Fruit fly (Drosophila melanogaster) whole organism, prepupa: ENCODE measurements around the gene Rip11.

Experiments
- Blimp-1 ChIP-seq: fragments of 200-800 bp; sonication (Bioruptor generic); optimal IDR thresholded peaks from 3 replicates; lab custom pipeline; 2017; ENCODE audit warnings: missing biosample characterization, missing genetic modification characterization, mild to moderate bottlenecking, moderate library complexity, missing genetic modification reagents
- CG15336 ChIP-seq: fragments of 200-800 bp; sonication (Bioruptor generic); IDR thresholded peaks from 2 replicates; pipeline ENCODE4 v1.3.6; 2022; ENCODE audit warnings: missing biosample characterization, missing genetic modification characterization
- CG1621 ChIP-seq: fragments of 200-800 bp; sonication (Bioruptor generic); optimal IDR thresholded peaks from 3 replicates; lab custom pipeline; 2018; ENCODE audit warnings: missing biosample characterization, mild to moderate bottlenecking, missing genetic modification characterization
- CG16779 ChIP-seq: fragments of 200-800 bp; sonication (Bioruptor generic); optimal IDR thresholded peaks from 3 replicates; lab custom pipeline; 2017; ENCODE audit warnings: missing biosample characterization, mild to moderate bottlenecking, missing genetic modification characterization
- CG31627 ChIP-seq: fragments of 200-800 bp; sonication (Bioruptor generic); optimal IDR thresholded peaks from 3 replicates; lab custom pipeline; 2016; ENCODE audit warnings: missing biosample characterization, missing genetic modification characterization
- CG3919 ChIP-seq: fragments of 200-800 bp; sonication (Bioruptor generic); optimal IDR thresholded peaks from 3 replicates; lab custom pipeline; 2016; ENCODE audit warnings: missing biosample characterization, missing genetic modification characterization
- CG4318 ChIP-seq: fragments of 200-800 bp; sonication (Bioruptor generic); optimal IDR thresholded peaks from 3 replicates; lab custom pipeline; 2017; ENCODE audit warnings: missing biosample characterization, mild to moderate bottlenecking, missing genetic modification characterization
- CG6792 ChIP-seq: fragments of 200-800 bp; sonication (Bioruptor generic); optimal IDR thresholded peaks from 3 replicates; lab custom pipeline; 2016; ENCODE audit warnings: missing biosample characterization, missing genetic modification characterization
- CG6854 ChIP-seq: fragments of 200-800 bp; sonication (Bioruptor generic); optimal IDR thresholded peaks from 2 replicates; lab custom pipeline; 2017; ENCODE audit warnings: missing biosample characterization, mild to moderate bottlenecking, missing genetic modification characterization
- CG8119 ChIP-seq: fragments of 200-800 bp; sonication (Bioruptor generic); IDR thresholded peaks from 3 replicates; pipeline ENCODE4 v1.3.6; 2022; ENCODE audit warnings: missing biosample characterization, missing genetic modification characterization
- Eip75B ChIP-seq: fragments of 200-800 bp; sonication (Bioruptor generic); optimal IDR thresholded peaks from 3 replicates; lab custom pipeline; 2016; ENCODE audit warnings: missing biosample characterization, missing genetic modification characterization
- Eip78C ChIP-seq: fragments of 200-800 bp; sonication (Bioruptor generic); peaks from one replicate; lab custom pipeline; 2016; ENCODE audit warnings: missing biosample characterization, missing genetic modification characterization
- Ets96B ChIP-seq: fragments of 200-800 bp; optimal IDR thresholded peaks from 2 replicates; lab custom pipeline; 2019; ENCODE audit warnings: missing biosample characterization, mild to moderate bottlenecking, missing genetic modification characterization, moderate library complexity
- Gug ChIP-seq: fragments of 200-800 bp; sonication (Bioruptor generic); IDR thresholded peaks from 2 replicates; pipeline ENCODE4 v1.3.6; 2022; ENCODE audit warnings: missing biosample characterization, missing genetic modification characterization
- Lpt ChIP-seq: fragments of 200-800 bp; sonication (Bioruptor generic); optimal IDR thresholded peaks from 3 replicates; lab custom pipeline; 2016; ENCODE audit warnings: missing biosample characterization, missing genetic modification characterization
- Met ChIP-seq: fragments of 200-800 bp; sonication (Bioruptor generic); optimal IDR thresholded peaks from 3 replicates; lab custom pipeline; 2016; ENCODE audit warnings: missing biosample characterization, missing genetic modification characterization
- OdsH ChIP-seq: fragments of 200-800 bp; sonication (Bioruptor generic); optimal IDR thresholded peaks from 3 replicates; lab custom pipeline; 2016; ENCODE audit warnings: missing biosample characterization, missing genetic modification characterization
- Sox15 ChIP-seq: fragments of 200-800 bp; sonication (Bioruptor generic); optimal IDR thresholded peaks from 3 replicates; lab custom pipeline; 2016; ENCODE audit warnings: missing biosample characterization, missing genetic modification characterization
- achi ChIP-seq: fragments of 200-800 bp; sonication (Bioruptor generic); optimal IDR thresholded peaks from 3 replicates; lab custom pipeline; 2016; ENCODE audit warnings: missing biosample characterization, missing genetic modification characterization
- dac ChIP-seq: fragments of 200-800 bp; sonication (Bioruptor generic); optimal IDR thresholded peaks from 2 replicates; lab custom pipeline; 2017; ENCODE audit warnings: missing biosample characterization, mild to moderate bottlenecking, missing genetic modification characterization
- dsx ChIP-seq: fragments of 200-800 bp; optimal IDR thresholded peaks from 3 replicates; lab custom pipeline; 2019; ENCODE audit warnings: missing biosample characterization, mild to moderate bottlenecking, missing genetic modification characterization, moderate library complexity; ENCODE audit not compliant: poor library complexity, severe bottlenecking
- lz ChIP-seq: fragments of 200-800 bp; sonication (Bioruptor generic); optimal IDR thresholded peaks from 3 replicates; lab custom pipeline; 2016; ENCODE audit warnings: missing biosample characterization, missing genetic modification characterization
- net ChIP-seq: fragments of 200-800 bp; sonication (Bioruptor generic); optimal IDR thresholded peaks from 3 replicates; lab custom pipeline; 2016; ENCODE audit warnings: missing biosample characterization, missing genetic modification characterization
- pdm3 ChIP-seq: fragments of 200-800 bp; sonication (Bioruptor generic); optimal IDR thresholded peaks from 3 replicates; lab custom pipeline; 2016; ENCODE audit warnings: missing biosample characterization, missing genetic modification characterization
- salr ChIP-seq, 2 experiments: fragments of 200-800 bp; sonication (Bioruptor generic); optimal IDR thresholded peaks; 3 replicates each; lab custom pipeline; 2016 to 2018; ENCODE audit warnings: missing biosample characterization in 2 of 2, missing genetic modification characterization in 2 of 2, mild to moderate bottlenecking in 1 of 2
- ss ChIP-seq, 2 experiments: fragments of 200-800 bp; sonication (Bioruptor generic); optimal IDR thresholded peaks; 2 replicates in 1 of 2; 3 replicates in 1 of 2; lab custom pipeline; 2017 to 2018; ENCODE audit warnings: mild to moderate bottlenecking in 2 of 2, missing biosample characterization in 2 of 2, missing genetic modification characterization in 2 of 2, moderate library complexity in 1 of 2
- vri ChIP-seq: fragments of 200-800 bp; sonication (Bioruptor generic); optimal IDR thresholded peaks from 3 replicates; lab custom pipeline; 2016; ENCODE audit warnings: missing biosample characterization, mild to moderate bottlenecking, missing genetic modification characterization

The Rip11 gene

DNA sequence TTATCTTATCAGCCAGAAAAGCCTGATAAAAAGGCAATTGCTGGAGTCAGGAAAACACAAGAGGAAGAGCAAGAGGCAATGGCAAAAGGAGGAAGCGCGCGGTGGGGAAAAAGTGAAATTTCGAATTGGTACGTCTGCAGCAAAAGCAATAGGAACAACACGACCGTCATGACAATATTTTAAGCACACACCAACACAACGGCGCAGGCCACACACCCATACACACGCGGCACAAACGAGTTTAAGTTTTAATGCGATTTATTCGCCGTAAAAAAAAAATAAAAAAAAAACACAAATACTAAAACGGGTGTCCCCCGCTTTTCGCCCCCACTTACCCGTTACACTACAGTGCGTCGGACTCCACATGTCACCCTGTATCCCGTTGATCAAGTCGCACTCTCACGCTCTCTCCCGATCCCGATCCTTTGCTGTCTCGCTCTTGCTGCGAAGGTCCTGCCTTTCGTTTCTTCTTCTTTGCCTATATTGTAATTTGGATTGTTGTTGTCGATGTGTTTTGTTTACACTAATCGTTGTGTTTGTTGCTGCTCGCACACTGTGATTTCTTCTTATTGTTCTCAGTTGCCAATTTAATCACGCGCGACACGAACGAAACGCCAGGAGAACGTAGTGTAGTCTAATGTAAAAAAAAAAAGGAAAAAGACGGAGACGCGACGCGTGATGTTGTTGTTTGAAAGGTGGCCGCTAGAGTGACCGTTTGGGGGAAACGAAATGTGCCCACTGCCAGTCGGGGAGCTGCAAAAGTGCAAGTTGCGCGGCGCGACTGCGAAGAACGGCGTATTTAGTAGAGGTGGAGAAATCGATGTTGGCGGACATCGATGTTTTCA is at the start of gene Rip11 (continued):
- TF ChIP-seq Lpt (GFP tag; lab: Kevin White, UChicago) (peak; percentile 89), Met (peak; percentile 78), net (GFP tag; lab: Kevin White, UChicago) (peak; percentile 82), Sox15 (GFP tag; lab: Kevin White, UChicago) (no peak), CG16779 (peak; percentile 76), CG6792 (GFP tag; lab: Kevin White, UChicago) (peak; percentile 76), pdm3 (peak; percentile 77), salr (GFP tag; optimal IDR thresholded peaks at IDR 0.05; lab: Kevin White, UChicago) (peak in 1 of 2 experiments; percentile 32), CG8119 (peak; percentile 82), Eip75B (peak; percentile 86)

DNA sequence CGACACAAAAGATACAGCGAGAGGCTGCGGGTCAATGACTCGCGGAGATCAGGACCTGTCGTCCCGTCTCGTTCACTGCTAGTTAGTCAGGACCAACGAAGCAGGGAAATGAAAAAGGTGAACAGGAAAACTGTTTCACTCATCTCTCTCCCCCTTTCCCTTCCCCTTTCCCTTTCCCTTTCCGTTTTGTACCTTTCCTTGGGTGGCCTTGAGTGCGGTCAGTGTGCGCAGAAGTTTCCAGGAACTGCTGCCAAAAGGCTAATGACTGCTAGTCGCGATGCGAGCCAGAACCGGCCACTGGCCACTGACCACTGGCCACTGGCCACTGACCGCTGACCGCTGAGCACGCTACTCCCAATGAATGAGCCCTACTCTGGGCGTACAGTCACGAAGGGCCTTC is 48.2 kb upstream of the Rip11 start:
- TF ChIP-seq achi (GFP tag; lab: Kevin White, UChicago) (no peak), ss (GFP tag; optimal IDR thresholded peaks at IDR 0.05; lab: Kevin White, UChicago) (peak in 1 of 2 experiments; percentile 73)
- TF ChIP-seq, all 60 proteins: peak for 1

DNA sequence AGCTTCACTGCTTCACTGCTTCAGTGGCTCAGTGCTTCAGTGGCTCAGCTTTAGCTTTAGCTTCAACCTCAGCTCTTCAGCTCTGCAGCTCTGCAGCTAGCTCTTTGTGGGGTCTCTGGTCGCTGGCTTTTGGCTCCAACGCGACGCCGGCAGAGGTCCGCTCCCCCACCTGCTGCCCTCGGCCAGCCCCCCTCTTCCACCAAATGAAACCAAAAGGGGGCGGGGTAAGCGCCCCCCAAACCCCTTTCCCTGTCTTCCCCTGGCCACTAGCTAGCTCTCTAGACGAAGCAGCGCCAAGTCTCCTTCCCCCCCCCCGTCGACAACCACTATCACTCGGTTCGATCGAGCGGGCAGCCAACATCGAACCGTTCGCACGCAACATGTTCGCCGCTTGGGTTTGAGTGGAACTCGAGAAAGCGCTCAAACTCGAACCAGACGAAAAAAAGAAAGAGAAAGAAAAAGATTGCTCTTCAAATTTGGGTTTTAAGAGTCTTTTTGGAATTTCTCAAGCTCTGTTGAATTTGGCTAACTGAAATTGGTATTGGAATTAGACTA is 45.6 kb upstream of the Rip11 start, which contains the start of gene Cyp18a1:
TSS of gene Cyp18a1 (minus strand) at position 95 of the 555 bp plus-strand sequence.
- no peak for TF ChIP-seq CG16779
- TF ChIP-seq CG1621 (tag; lab: Kevin White, UChicago): no peak
- no peak for TF ChIP-seq CG15336 (GFP tag; lab: Robert Waterston, UW)
- TF ChIP-seq dac (GFP tag; lab: Kevin White, UChicago): no peak
- no peak for TF ChIP-seq Gug (GFP tag; lab: Robert Waterston, UW)
- TF ChIP-seq pdm3: no peak
- no peak for TF ChIP-seq vri
- TF ChIP-seq Ets96B (tag; lab: Kevin White, UChicago): no peak

DNA sequence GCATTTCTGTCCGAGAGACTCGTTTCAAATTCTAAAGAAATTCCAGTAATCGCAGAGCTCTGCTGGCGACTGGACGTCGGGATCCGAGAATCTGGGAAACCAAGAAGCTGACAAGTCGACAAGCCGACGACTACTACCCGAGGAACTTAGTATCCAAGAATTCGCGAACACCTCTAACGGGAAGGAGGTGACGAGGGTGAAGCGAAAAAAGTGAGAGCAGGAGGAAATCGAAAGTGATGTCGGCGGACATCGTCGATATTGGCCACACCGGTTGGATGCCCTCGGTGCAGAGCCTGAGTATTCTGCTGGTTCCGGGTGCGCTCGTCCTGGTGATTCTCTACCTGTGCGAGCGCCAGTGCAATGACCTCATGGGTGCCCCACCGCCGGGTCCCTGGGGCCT is 38.3 kb upstream of the Rip11 start, which contains the start of gene phtm:
TSS of gene phtm (plus strand) at position 41 of the 400 bp plus-strand sequence.
- TF ChIP-seq Blimp-1 (GFP tag; lab: Kevin White, UChicago) (peak; percentile 91), Met (no peak), OdsH (GFP tag; lab: Kevin White, UChicago) (no peak), achi (GFP tag; lab: Kevin White, UChicago) (no peak), CG3919 (GFP tag; lab: Kevin White, UChicago) (no peak)
- TF ChIP-seq, all 60 proteins: peak for 1

DNA sequence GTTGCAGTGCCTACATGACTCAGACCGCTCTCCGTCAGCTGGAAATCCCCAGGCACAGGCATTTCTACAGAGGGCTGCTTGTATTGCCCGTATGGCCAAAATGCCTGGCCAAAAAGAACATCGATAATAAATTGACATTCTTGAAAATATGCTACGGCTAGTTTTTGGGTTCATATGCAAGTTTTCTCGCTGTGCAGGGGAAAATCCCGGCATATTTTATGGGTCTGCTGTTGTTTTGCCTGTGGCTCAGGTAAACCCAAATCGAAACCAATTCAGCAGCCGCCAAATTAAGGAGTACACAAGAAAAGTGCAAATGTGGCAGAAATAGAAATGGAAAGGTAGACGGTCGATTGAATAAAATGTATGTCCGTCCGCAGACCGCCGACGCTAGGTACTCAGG is 37.5 kb upstream of the Rip11 start:
- TF ChIP-seq CG8119 (no peak), CG4318 (no peak), lz (GFP tag; lab: Kevin White, UChicago) (no peak), CG6854 (GFP tag; lab: Kevin White, UChicago) (no peak), CG15336 (GFP tag; lab: Robert Waterston, UW) (no peak)

DNA sequence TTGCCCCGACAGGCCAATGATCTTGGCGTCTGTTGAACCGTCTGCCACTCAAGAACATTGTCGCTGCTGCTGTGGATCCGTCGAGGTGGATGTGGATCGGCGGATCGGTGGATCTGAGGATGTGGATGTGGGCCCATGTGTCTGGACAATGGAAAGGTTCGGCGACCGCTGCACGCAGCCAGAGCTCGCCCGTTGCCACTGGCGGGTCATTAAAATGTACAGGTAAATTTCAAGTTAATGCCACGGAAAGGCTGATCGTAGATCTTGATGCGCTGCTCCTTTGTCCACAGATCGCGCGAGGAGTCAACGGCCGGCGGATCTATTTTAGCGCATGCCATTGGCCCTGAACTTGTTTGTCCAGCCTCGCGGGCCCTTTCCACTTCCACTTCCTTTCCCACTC is 37.1 kb upstream of the Rip11 start:
- TF ChIP-seq dsx (GFP tag; lab: Kevin White, UChicago): peak; percentile 78
- TF ChIP-seq Eip78C (GFP tag; lab: Kevin White, UChicago): peak; percentile 35
- TF ChIP-seq CG31627 (GFP tag; lab: Kevin White, UChicago): no peak
- TF ChIP-seq ss (GFP tag; optimal IDR thresholded peaks at IDR 0.05; lab: Kevin White, UChicago): peak in 1 of 2 experiments; percentile 81
- TF ChIP-seq Blimp-1 (GFP tag; lab: Kevin White, UChicago): no peak
- peak; percentile 17 for TF ChIP-seq CG1621 (tag; lab: Kevin White, UChicago)
- TF ChIP-seq CG6854 (GFP tag; lab: Kevin White, UChicago): no peak
